Fruit fly (Drosophila melanogaster) whole organism, embryonic: Measurements from ENCODE around the gene mRpL16.
A peak's percentile ranks its signal among the peaks of the same experiment; 100 is the strongest.

Experiments
- BEAF-32 ChIP-seq: fragments of 200-800 bp; sonication (Bioruptor generic); optimal IDR thresholded peaks from 3 replicates; lab custom pipeline; 2017; ENCODE audit warnings: missing biosample characterization, missing genetic modification characterization, mild to moderate bottlenecking, moderate library complexity, missing genetic modification reagents
- Bgb ChIP-seq: fragments of 200-800 bp; sonication (Bioruptor generic); IDR thresholded peaks from 2 replicates; pipeline ENCODE4 v1.3.6; 2022; ENCODE audit warnings: missing biosample characterization, missing genetic modification characterization; ENCODE audit not compliant: partially characterized antibody
- CG10431 ChIP-seq: fragments of 200-800 bp; sonication (Bioruptor generic); optimal IDR thresholded peaks from 3 replicates; lab custom pipeline; 2018; ENCODE audit warnings: missing biosample characterization, mild to moderate bottlenecking, missing genetic modification characterization
- CG11093 ChIP-seq: fragments of 200-800 bp; sonication (Bioruptor generic); IDR thresholded peaks from 3 replicates; pipeline ENCODE4 v1.3.6; 2022; ENCODE audit warnings: missing biosample characterization, missing genetic modification characterization
- CG11398 ChIP-seq: fragments of 200-800 bp; sonication (Bioruptor generic); optimal IDR thresholded peaks from 2 replicates; lab custom pipeline; 2016; ENCODE audit warnings: missing biosample characterization, missing genetic modification characterization
- CG12219 ChIP-seq: fragments of 200-800 bp; sonication (Bioruptor generic); optimal IDR thresholded peaks from 3 replicates; lab custom pipeline; 2018; ENCODE audit warnings: missing biosample characterization, mild to moderate bottlenecking, missing genetic modification characterization
- CG12299 ChIP-seq: fragments of 200-800 bp; sonication (Bioruptor generic); optimal IDR thresholded peaks from 2 replicates; lab custom pipeline; 2018; ENCODE audit warnings: missing biosample characterization, mild to moderate bottlenecking, missing genetic modification characterization
- CG12659 ChIP-seq: fragments of 200-800 bp; sonication (Bioruptor generic); optimal IDR thresholded peaks from 3 replicates; lab custom pipeline; 2017; ENCODE audit warnings: mild to moderate bottlenecking, missing biosample characterization, missing genetic modification reagents, missing genetic modification characterization
- CG15011 ChIP-seq: fragments of 200-800 bp; sonication (Bioruptor generic); optimal IDR thresholded peaks from 3 replicates; lab custom pipeline; 2018; ENCODE audit warnings: missing biosample characterization, mild to moderate bottlenecking, missing genetic modification characterization
- CG17361 ChIP-seq: fragments of 200-800 bp; sonication (Bioruptor generic); IDR thresholded peaks from 3 replicates; pipeline ENCODE4 v1.3.6; 2022; ENCODE audit warnings: missing biosample characterization, missing genetic modification characterization
- CG18262 ChIP-seq: fragments of 200-800 bp; optimal IDR thresholded peaks from 3 replicates; lab custom pipeline; 2019; ENCODE audit warnings: missing biosample characterization, mild to moderate bottlenecking, missing genetic modification characterization, moderate library complexity
- CG43689 ChIP-seq: fragments of 200-800 bp; sonication (Bioruptor generic); IDR thresholded peaks from 2 replicates; pipeline ENCODE4 v1.3.6; 2022; ENCODE audit warnings: missing biosample characterization, missing genetic modification characterization
- CG4424 ChIP-seq: fragments of 200-800 bp; sonication (Bioruptor generic); optimal IDR thresholded peaks from 3 replicates; lab custom pipeline; 2016; ENCODE audit warnings: missing biosample characterization, missing genetic modification characterization
- CG5953 ChIP-seq: fragments of 200-800 bp; sonication (Bioruptor generic); IDR thresholded peaks from 2 replicates; pipeline ENCODE4 v1.3.6; 2022; ENCODE audit warnings: missing biosample characterization, missing genetic modification characterization
- CG6813 ChIP-seq: fragments of 200-800 bp; sonication (Bioruptor generic); optimal IDR thresholded peaks from 2 replicates; lab custom pipeline; 2017; ENCODE audit warnings: missing biosample characterization, missing genetic modification characterization, mild to moderate bottlenecking, moderate library complexity, missing genetic modification reagents
- CG7271 ChIP-seq: fragments of 200-800 bp; sonication (Bioruptor generic); optimal IDR thresholded peaks from 2 replicates; lab custom pipeline; 2018; ENCODE audit warnings: missing biosample characterization, mild to moderate bottlenecking, missing genetic modification characterization, moderate library complexity
- CG7372 ChIP-seq: fragments of 200-800 bp; sonication (Bioruptor generic); IDR thresholded peaks from 2 replicates; pipeline ENCODE4 v1.3.6; 2022; ENCODE audit warnings: missing biosample characterization, missing genetic modification characterization
- CG7987 ChIP-seq: fragments of 200-800 bp; sonication (Bioruptor generic); optimal IDR thresholded peaks from 2 replicates; lab custom pipeline; 2018; ENCODE audit warnings: missing biosample characterization, mild to moderate bottlenecking, missing genetic modification characterization, moderate library complexity
- CG9437 ChIP-seq: fragments of 200-800 bp; sonication (Bioruptor generic); optimal IDR thresholded peaks from 2 replicates; lab custom pipeline; 2018; ENCODE audit warnings: missing biosample characterization, mild to moderate bottlenecking, missing genetic modification characterization
- CG9609 ChIP-seq: fragments of 200-800 bp; sonication (Bioruptor generic); optimal IDR thresholded peaks from 3 replicates; lab custom pipeline; 2016; ENCODE audit warnings: missing biosample characterization, missing genetic modification characterization
- HHEX ChIP-seq: fragments of 200-800 bp; sonication (Bioruptor generic); optimal IDR thresholded peaks from 3 replicates; lab custom pipeline; 2017; ENCODE audit warnings: missing biosample characterization, mild to moderate bottlenecking, missing genetic modification characterization, missing genetic modification reagents
- Hey ChIP-seq: fragments of 200-800 bp; sonication (Bioruptor generic); optimal IDR thresholded peaks from 3 replicates; lab custom pipeline; 2018; ENCODE audit warnings: missing biosample characterization, mild to moderate bottlenecking, missing genetic modification characterization
- Hsf ChIP-seq: fragments of 200-800 bp; sonication (Bioruptor generic); optimal IDR thresholded peaks from 3 replicates; lab custom pipeline; 2016; ENCODE audit warnings: missing biosample characterization, missing genetic modification characterization
- MBD-R2 ChIP-seq: fragments of 200-800 bp; sonication (Bioruptor generic); IDR thresholded peaks from 2 replicates; pipeline ENCODE4 v1.3.6; 2022; ENCODE audit warnings: missing biosample characterization, missing genetic modification characterization
- Optix ChIP-seq: fragments of 200-800 bp; sonication (Bioruptor generic); IDR thresholded peaks from 3 replicates; pipeline ENCODE4 v1.3.6; 2022; ENCODE audit warnings: missing biosample characterization, missing genetic modification characterization
- Ssrp ChIP-seq: fragments of 200-800 bp; sonication (Bioruptor generic); optimal IDR thresholded peaks from 2 replicates; lab custom pipeline; 2018; ENCODE audit warnings: missing biosample characterization, mild to moderate bottlenecking, missing genetic modification characterization, moderate library complexity
- ab ChIP-seq: fragments of 200-800 bp; sonication (Bioruptor generic); optimal IDR thresholded peaks from 2 replicates; lab custom pipeline; 2016; ENCODE audit warnings: missing biosample characterization, missing genetic modification characterization
- dm ChIP-seq: fragments of 200-800 bp; sonication (Bioruptor generic); optimal IDR thresholded peaks from 3 replicates; lab custom pipeline; 2016; ENCODE audit warnings: missing biosample characterization, missing genetic modification characterization
- dmrt11E ChIP-seq: fragments of 200-800 bp; sonication (Bioruptor generic); optimal IDR thresholded peaks from 3 replicates; lab custom pipeline; 2018; ENCODE audit warnings: missing biosample characterization, mild to moderate bottlenecking, missing genetic modification characterization, moderate library complexity
- gsb ChIP-seq: fragments of 200-800 bp; sonication (Bioruptor generic); IDR thresholded peaks from 2 replicates; pipeline ENCODE4 v1.3.6; 2022; ENCODE audit warnings: missing biosample characterization, missing genetic modification characterization
- jumu ChIP-seq: fragments of 200-800 bp; sonication (Bioruptor generic); optimal IDR thresholded peaks from 3 replicates; lab custom pipeline; 2016; ENCODE audit warnings: missing biosample characterization, missing genetic modification characterization
- kay ChIP-seq: fragments of 200-800 bp; sonication (Bioruptor generic); optimal IDR thresholded peaks from 2 replicates; lab custom pipeline; 2016; ENCODE audit warnings: missing biosample characterization, missing genetic modification characterization
- org-1 ChIP-seq: fragments of 200-800 bp; sonication (Bioruptor generic); optimal IDR thresholded peaks from 2 replicates; lab custom pipeline; 2017; ENCODE audit warnings: missing biosample characterization, missing genetic modification characterization
- peb ChIP-seq: fragments of 200-800 bp; sonication (Bioruptor generic); IDR thresholded peaks from 2 replicates; pipeline ENCODE4 v1.3.6; 2022; ENCODE audit warnings: missing biosample characterization, missing genetic modification characterization
- pum ChIP-seq: fragments of 200-800 bp; sonication (Bioruptor generic); optimal IDR thresholded peaks from 2 replicates; lab custom pipeline; 2016; ENCODE audit warnings: missing biosample characterization, missing genetic modification characterization
- rib ChIP-seq: fragments of 200-800 bp; sonication (Bioruptor generic); IDR thresholded peaks from 2 replicates; pipeline ENCODE4 v1.3.6; 2022; ENCODE audit warnings: missing biosample characterization, missing genetic modification characterization
- run ChIP-seq: fragments of 200-800 bp; sonication (Bioruptor generic); optimal IDR thresholded peaks from 3 replicates; lab custom pipeline; 2018; ENCODE audit warnings: missing biosample characterization, mild to moderate bottlenecking, missing genetic modification characterization
- sens ChIP-seq: fragments of 200-800 bp; sonication (Bioruptor generic); peaks from one replicate; lab custom pipeline; 2016; ENCODE audit warnings: missing biosample characterization, missing genetic modification characterization
- sima ChIP-seq: fragments of 200-800 bp; sonication (Bioruptor generic); optimal IDR thresholded peaks from 2 replicates; lab custom pipeline; 2016; ENCODE audit warnings: missing biosample characterization, missing genetic modification characterization
- slou ChIP-seq: fragments of 200-800 bp; sonication (Bioruptor generic); optimal IDR thresholded peaks from 3 replicates; lab custom pipeline; 2016; ENCODE audit warnings: missing biosample characterization, missing genetic modification characterization
- sqz ChIP-seq: fragments of 200-800 bp; sonication (Bioruptor generic); optimal IDR thresholded peaks from 3 replicates; lab custom pipeline; 2018; ENCODE audit warnings: missing biosample characterization, mild to moderate bottlenecking, missing genetic modification characterization
- sr ChIP-seq: fragments of 200-800 bp; sonication (Bioruptor generic); IDR thresholded peaks from 3 replicates; pipeline ENCODE4 v1.3.6; 2022; ENCODE audit warnings: missing biosample characterization, missing genetic modification characterization
- ssp ChIP-seq: fragments of 200-800 bp; sonication (Bioruptor generic); IDR thresholded peaks from 2 replicates; pipeline ENCODE4 v1.3.6; 2022; ENCODE audit warnings: missing biosample characterization, missing genetic modification characterization
- stc ChIP-seq: fragments of 200-800 bp; sonication (Bioruptor generic); IDR thresholded peaks from 2 replicates; pipeline ENCODE4 v1.3.6; 2022; ENCODE audit warnings: missing biosample characterization, missing genetic modification characterization
- tgo ChIP-seq: fragments of 200-800 bp; sonication (Bioruptor generic); IDR thresholded peaks from 3 replicates; pipeline ENCODE4 v1.3.6; 2022; ENCODE audit warnings: missing biosample characterization, missing genetic modification characterization
- tll ChIP-seq, 2 experiments: fragments of 200-800 bp in 1 of 2; fragments of >200 bp in 1 of 2; sonication (Bioruptor generic) in 1 of 2; optimal IDR thresholded peaks; 2 replicates each; lab custom pipeline; 2017 to 2019; ENCODE audit warnings: missing biosample characterization in 2 of 2, missing genetic modification characterization in 2 of 2, mild to moderate bottlenecking in 1 of 2, moderate library complexity in 1 of 2
- trem ChIP-seq: fragments of 200-800 bp; optimal IDR thresholded peaks from 3 replicates; lab custom pipeline; 2019; ENCODE audit warnings: missing biosample characterization, mild to moderate bottlenecking, missing genetic modification characterization, moderate library complexity
- unc-4 ChIP-seq: fragments of 200-800 bp; sonication (Bioruptor generic); IDR thresholded peaks from 2 replicates; pipeline ENCODE4 v1.3.6; 2022; ENCODE audit warnings: missing biosample characterization, missing genetic modification characterization; ENCODE audit not compliant: partially characterized antibody
- vvl ChIP-seq: fragments of 200-800 bp; sonication (Bioruptor generic); IDR thresholded peaks from 2 replicates; pipeline ENCODE4 v1.3.6; 2022; ENCODE audit warnings: missing biosample characterization, missing genetic modification characterization
- yki ChIP-seq: fragments of >200 bp; optimal IDR thresholded peaks from 3 replicates; lab custom pipeline; 2018
- zen ChIP-seq: fragments of 200-800 bp; sonication (Bioruptor generic); optimal IDR thresholded peaks from 3 replicates; lab custom pipeline; 2018; ENCODE audit warnings: missing biosample characterization, mild to moderate bottlenecking, missing genetic modification characterization, moderate library complexity

Gene mRpL16

dm6 chrX:1861620-1862184 lies 28.4 kb upstream of the mRpL16 start, which contains the start of gene deltaCOP (continued):
- TF ChIP-seq CG12659 (peak; percentile 90), CG11398 (peak; percentile 86), dmrt11E (peak; percentile 66), BEAF-32 (GFP tag; lab: Kevin White, UChicago) (peak; percentile 32), ssp (GFP tag; lab: Robert Waterston, UW) (peak; percentile 74), CG7372 (peak; percentile 73), zen (tag; lab: Kevin White, UChicago) (peak; percentile 59), CG12219 (GFP tag; lab: Kevin White, UChicago) (no peak), CG12299 (tag; lab: Kevin White, UChicago) (no peak), Hsf (GFP tag; lab: Kevin White, UChicago) (peak; percentile 92), sens (peak; percentile 98), CG43689 (GFP tag; lab: Robert Waterston, UW) (peak; percentile 51; the same call in 1 of the 2 replicates), CG11093 (GFP tag; lab: Robert Waterston, UW) (peak; percentile 78; the same call in 2 of the 3 replicates), Bgb (GFP tag; lab: Robert Waterston, UW) (no peak), ab (GFP tag; lab: Kevin White, UChicago) (no peak), trem (tag; lab: Kevin White, UChicago) (peak; percentile 45), Hey (tag; lab: Kevin White, UChicago) (no peak), CG18262 (tag; lab: Kevin White, UChicago) (peak; percentile 76), tgo (GFP tag; lab: Robert Waterston, UW) (peak; percentile 82), vvl (GFP tag; lab: Robert Waterston, UW) (peak; percentile 84), pum (GFP tag; lab: Kevin White, UChicago) (peak; percentile 89), CG6813 (GFP tag; lab: Kevin White, UChicago) (peak; percentile 51), CG7271 (tag; lab: Kevin White, UChicago) (peak; percentile 3), HHEX (GFP tag; lab: Kevin White, UChicago) (peak; percentile 74), Optix (peak; percentile 87), CG5953 (peak; percentile 60; the same call in 1 of the 2 replicates), tll (GFP tag; optimal IDR thresholded peaks at IDR 0.05; lab: Kevin White, UChicago) (peak in 1 of 2 experiments; percentile 69), CG4424 (peak; percentile 85), MBD-R2 (GFP tag; lab: Robert Waterston, UW) (peak; percentile 83), CG9609 (peak; percentile 95), CG10431 (GFP tag; lab: Kevin White, UChicago) (no peak), CG7987 (GFP tag; lab: Kevin White, UChicago) (peak; percentile 23), dm (GFP tag; lab: Kevin White, UChicago) (peak; percentile 89), rib (peak; percentile 75), peb (GFP tag; lab: Robert Waterston, UW) (peak; percentile 26; the same call in 1 of the 2 replicates), yki (lab: Kevin White, UChicago) (no peak), kay (GFP tag; lab: Kevin White, UChicago) (peak; percentile 78), stc (GFP tag; lab: Robert Waterston, UW) (peak; percentile 63; the same call in 1 of the 2 replicates), Ssrp (tag; lab: Kevin White, UChicago) (peak; percentile 72), sqz (GFP tag; lab: Kevin White, UChicago) (no peak), CG9437 (GFP tag; lab: Kevin White, UChicago) (peak; percentile 70), CG15011 (GFP tag; lab: Kevin White, UChicago) (no peak), jumu (peak; percentile 91), gsb (GFP tag; lab: Robert Waterston, UW) (peak; percentile 61), unc-4 (GFP tag; lab: Robert Waterston, UW) (no peak), sima (GFP tag; lab: Kevin White, UChicago) (no peak), run (tag; lab: Kevin White, UChicago) (peak; percentile 30), sr (GFP tag; lab: Robert Waterston, UW) (no peak), CG17361 (GFP tag; lab: Robert Waterston, UW) (peak; percentile 79), org-1 (peak; percentile 59), slou (GFP tag; lab: Kevin White, UChicago) (peak; percentile 72)
